Fruit fly (Drosophila melanogaster) whole organism, embryonic: ENCODE data around the gene apn.

Experiments
- CG10267 ChIP-seq: fragments of 200-800 bp; sonication (Bioruptor generic); optimal IDR thresholded peaks from 2 replicates; lab custom pipeline; 2018; ENCODE audit warnings: missing biosample characterization, mild to moderate bottlenecking, missing genetic modification characterization, moderate library complexity
- CG10959 ChIP-seq: fragments of 200-800 bp; sonication (Bioruptor generic); IDR thresholded peaks from 2 replicates; pipeline ENCODE4 v1.3.6; 2022; ENCODE audit warnings: missing biosample characterization, missing genetic modification characterization
- CG11504 ChIP-seq: fragments of 200-800 bp; sonication (Bioruptor generic); optimal IDR thresholded peaks from 3 replicates; lab custom pipeline; 2019; ENCODE audit warnings: missing biosample characterization, mild to moderate bottlenecking, missing genetic modification characterization, moderate library complexity
- CG12155 ChIP-seq: fragments of 200-800 bp; sonication (Bioruptor generic); optimal IDR thresholded peaks from 3 replicates; lab custom pipeline; 2016; ENCODE audit warnings: missing biosample characterization, missing genetic modification characterization
- CG15479 ChIP-seq: fragments of 200-800 bp; sonication (Bioruptor generic); optimal IDR thresholded peaks from 3 replicates; lab custom pipeline; 2019; ENCODE audit warnings: missing biosample characterization, mild to moderate bottlenecking, missing genetic modification characterization, moderate library complexity
- CG1603 ChIP-seq: fragments of 200-800 bp; sonication (Bioruptor generic); optimal IDR thresholded peaks from 2 replicates; lab custom pipeline; 2019; ENCODE audit warnings: missing biosample characterization, mild to moderate bottlenecking, missing genetic modification characterization, moderate library complexity
- CG16813 ChIP-seq: fragments of 200-800 bp; sonication (Bioruptor generic); IDR thresholded peaks from 3 replicates; pipeline ENCODE4 v1.3.6; 2022; ENCODE audit warnings: missing biosample characterization, missing genetic modification characterization; ENCODE audit not compliant: partially characterized antibody
- CG2202 ChIP-seq: fragments of 200-800 bp; sonication (Bioruptor generic); optimal IDR thresholded peaks from 2 replicates; lab custom pipeline; 2018; ENCODE audit warnings: missing biosample characterization, mild to moderate bottlenecking, missing genetic modification characterization
- CG3065 ChIP-seq: fragments of 200-800 bp; sonication (Bioruptor generic); optimal IDR thresholded peaks from 2 replicates; lab custom pipeline; 2016; ENCODE audit warnings: missing biosample characterization, missing genetic modification characterization
- CG3726 ChIP-seq: fragments of 200-800 bp; sonication (Bioruptor generic); IDR thresholded peaks from 3 replicates; pipeline ENCODE4, ENCODE4 v1.3.6; 2022; ENCODE audit warnings: missing biosample characterization, missing genetic modification characterization
- CG7357 ChIP-seq: fragments of 200-800 bp; sonication (Bioruptor generic); IDR thresholded peaks from 3 replicates; pipeline ENCODE4 v1.3.6; 2022; ENCODE audit warnings: missing biosample characterization, missing genetic modification characterization
- CG9932 ChIP-seq: fragments of 200-800 bp; sonication (Bioruptor generic); IDR thresholded peaks from 2 replicates; pipeline ENCODE4 v1.3.6; 2022; ENCODE audit warnings: missing biosample characterization, missing genetic modification characterization
- D ChIP-seq, 2 experiments: fragments of 200-800 bp in 1 of 2; fragments of >200 bp in 1 of 2; sonication (Bioruptor generic) in 1 of 2; optimal IDR thresholded peaks; 2 replicates in 1 of 2; 3 replicates in 1 of 2; lab custom pipeline; 2017; ENCODE audit warnings: mild to moderate bottlenecking in 1 of 2, missing biosample characterization in 1 of 2, missing genetic modification characterization in 1 of 2, missing genetic modification reagents in 1 of 2
- Dip2 ChIP-seq: fragments of 200-800 bp; sonication (Bioruptor generic); IDR thresholded peaks from 2 replicates; pipeline ENCODE4 v1.3.6; 2022; ENCODE audit warnings: missing biosample characterization, missing genetic modification characterization
- Doc2 ChIP-seq: fragments of 200-800 bp; sonication (Bioruptor generic); IDR thresholded peaks from 2 replicates; pipeline ENCODE4 v1.3.6; 2022; ENCODE audit warnings: missing biosample characterization, missing genetic modification characterization
- Dref ChIP-seq: fragments of 200-800 bp; sonication (Bioruptor generic); IDR thresholded peaks from 2 replicates; pipeline ENCODE4 v1.3.6; 2022; ENCODE audit warnings: missing biosample characterization, missing genetic modification characterization
- Eip74EF ChIP-seq, 2 experiments: fragments of 200-800 bp in 1 of 2; fragments of >200 bp in 1 of 2; sonication (Bioruptor generic) in 1 of 2; optimal IDR thresholded peaks; 2 replicates each; lab custom pipeline; 2017 to 2019; ENCODE audit warnings: missing biosample characterization in 2 of 2, missing genetic modification characterization in 2 of 2, mild to moderate bottlenecking in 1 of 2, moderate library complexity in 1 of 2
- Fer2 ChIP-seq: fragments of 200-800 bp; sonication (Bioruptor generic); optimal IDR thresholded peaks from 2 replicates; lab custom pipeline; 2018; ENCODE audit warnings: missing biosample characterization, mild to moderate bottlenecking, missing genetic modification characterization, moderate library complexity
- Mes4 ChIP-seq: fragments of 200-800 bp; sonication (Bioruptor generic); optimal IDR thresholded peaks from 2 replicates; lab custom pipeline; 2016; ENCODE audit warnings: missing biosample characterization, missing genetic modification characterization
- Six4 ChIP-seq: fragments of 200-800 bp; sonication (Bioruptor generic); optimal IDR thresholded peaks from 2 replicates; lab custom pipeline; 2016; ENCODE audit warnings: missing biosample characterization, missing genetic modification characterization
- TFAM ChIP-seq: fragments of 200-800 bp; sonication (Bioruptor generic); optimal IDR thresholded peaks from 2 replicates; lab custom pipeline; 2017; ENCODE audit warnings: missing biosample characterization, missing genetic modification characterization, inconsistent platforms
- ato ChIP-seq: fragments of 200-800 bp; sonication (Bioruptor generic); IDR thresholded peaks from 2 replicates; pipeline ENCODE4 v1.3.6; 2022; ENCODE audit warnings: missing biosample characterization, missing genetic modification characterization; ENCODE audit not compliant: partially characterized antibody
- cad ChIP-seq: fragments of >200 bp; optimal IDR thresholded peaks from 2 replicates; lab custom pipeline; 2017; ENCODE audit warnings: missing biosample characterization, missing genetic modification characterization
- ci ChIP-seq: fragments of 200-800 bp; sonication (Bioruptor generic); IDR thresholded peaks from 3 replicates; pipeline ENCODE4 v1.3.6; 2022; ENCODE audit warnings: missing biosample characterization, missing genetic modification characterization
- crp ChIP-seq, 2 experiments: fragments of 200-800 bp; sonication (Bioruptor generic); optimal IDR thresholded peaks; 2 replicates in 1 of 2; 3 replicates in 1 of 2; lab custom pipeline; 2017; ENCODE audit warnings: missing biosample characterization in 2 of 2, missing genetic modification characterization in 2 of 2, mild to moderate bottlenecking in 1 of 2, moderate library complexity in 1 of 2
- dan ChIP-seq: fragments of 200-800 bp; sonication (Bioruptor generic); IDR thresholded peaks from 2 replicates; pipeline ENCODE4 v1.3.6; 2022; ENCODE audit warnings: missing biosample characterization, missing genetic modification characterization
- ems ChIP-seq: fragments of 200-800 bp; sonication (Bioruptor generic); optimal IDR thresholded peaks from 3 replicates; lab custom pipeline; 2016; ENCODE audit warnings: missing biosample characterization, missing genetic modification characterization
- eve ChIP-seq, 2 experiments: fragments of >200 bp; optimal IDR thresholded peaks; 2 replicates each; lab custom pipeline; 2017; ENCODE audit warnings: missing biosample characterization in 2 of 2, missing genetic modification characterization in 2 of 2
- gsb ChIP-seq: fragments of 200-800 bp; sonication (Bioruptor generic); IDR thresholded peaks from 2 replicates; pipeline ENCODE4 v1.3.6; 2022; ENCODE audit warnings: missing biosample characterization, missing genetic modification characterization
- gt ChIP-seq: fragments of 200-800 bp; sonication (Bioruptor generic); IDR thresholded peaks from 2 replicates; pipeline ENCODE4 v1.3.6; 2022; ENCODE audit warnings: missing biosample characterization, missing genetic modification characterization
- insv ChIP-seq, 2 experiments: fragments of 200-800 bp; sonication (Bioruptor generic); optimal IDR thresholded peaks; 3 replicates each; lab custom pipeline; 2016 to 2018; ENCODE audit warnings: missing biosample characterization in 2 of 2, missing genetic modification characterization in 2 of 2
- jigr1 ChIP-seq: fragments of 200-800 bp; sonication (Bioruptor generic); IDR thresholded peaks from 3 replicates; pipeline ENCODE4 v1.3.6; 2022; ENCODE audit warnings: missing biosample characterization, missing genetic modification characterization
- nmo ChIP-seq: fragments of 200-800 bp; sonication (Bioruptor generic); optimal IDR thresholded peaks from 2 replicates; lab custom pipeline; 2018; ENCODE audit warnings: missing biosample characterization, mild to moderate bottlenecking, missing genetic modification characterization, moderate library complexity
- prd ChIP-seq, 3 experiments: fragments of >200 bp in 2 of 3; fragments of 200-800 bp in 1 of 3; sonication (Bioruptor generic) in 1 of 3; optimal IDR thresholded peaks in 2 of 3; IDR thresholded peaks in 1 of 3; 2 replicates in 2 of 3; 3 replicates in 1 of 3; pipeline versions ENCODE4 v1.3.6 to Lab custom; 2017 to 2022; ENCODE audit warnings: missing biosample characterization in 1 of 3, missing genetic modification characterization in 1 of 3
- pum ChIP-seq: fragments of 200-800 bp; sonication (Bioruptor generic); optimal IDR thresholded peaks from 2 replicates; lab custom pipeline; 2016; ENCODE audit warnings: missing biosample characterization, missing genetic modification characterization
- sc ChIP-seq, 3 experiments: fragments of >200 bp in 2 of 3; fragments of 200-800 bp in 1 of 3; sonication (Bioruptor generic) in 1 of 3; optimal IDR thresholded peaks; 2 replicates in 2 of 3; 3 replicates in 1 of 3; lab custom pipeline; 2017; ENCODE audit warnings: mild to moderate bottlenecking in 1 of 3, missing biosample characterization in 1 of 3, missing genetic modification characterization in 1 of 3, missing genetic modification reagents in 1 of 3
- sens ChIP-seq: fragments of 200-800 bp; sonication (Bioruptor generic); peaks from one replicate; lab custom pipeline; 2016; ENCODE audit warnings: missing biosample characterization, missing genetic modification characterization
- sima ChIP-seq: fragments of 200-800 bp; sonication (Bioruptor generic); optimal IDR thresholded peaks from 2 replicates; lab custom pipeline; 2016; ENCODE audit warnings: missing biosample characterization, missing genetic modification characterization
- tin ChIP-seq: fragments of 200-800 bp; sonication (Bioruptor generic); optimal IDR thresholded peaks from 3 replicates; lab custom pipeline; 2016; ENCODE audit warnings: missing biosample characterization, missing genetic modification characterization
- tll ChIP-seq, 2 experiments: fragments of 200-800 bp in 1 of 2; fragments of >200 bp in 1 of 2; sonication (Bioruptor generic) in 1 of 2; optimal IDR thresholded peaks; 2 replicates each; lab custom pipeline; 2017 to 2019; ENCODE audit warnings: missing biosample characterization in 2 of 2, missing genetic modification characterization in 2 of 2, mild to moderate bottlenecking in 1 of 2, moderate library complexity in 1 of 2
- twi ChIP-seq: fragments of 200-800 bp; optimal IDR thresholded peaks from 2 replicates; lab custom pipeline; 2019; ENCODE audit warnings: missing biosample characterization, mild to moderate bottlenecking, missing genetic modification characterization, moderate library complexity
- zen ChIP-seq: fragments of 200-800 bp; sonication (Bioruptor generic); optimal IDR thresholded peaks from 3 replicates; lab custom pipeline; 2018; ENCODE audit warnings: missing biosample characterization, mild to moderate bottlenecking, missing genetic modification characterization, moderate library complexity

apn gene

dm6 chr3R:13294461-13294860, 5.8 kb upstream of the apn start, which contains the start of gene CG8773 (continued):
- TF ChIP-seq eve (GFP tag; optimal IDR thresholded peaks at IDR 0.05; lab: Kevin White, UChicago) (no peak), crp (GFP tag; optimal IDR thresholded peaks at IDR 0.05; lab: Kevin White, UChicago) (no peak), Mes4 (GFP tag; lab: Kevin White, UChicago) (no peak), pum (GFP tag; lab: Kevin White, UChicago) (no peak), CG10267 (no peak), ato (GFP tag; lab: Robert Waterston, UW) (no peak), tin (GFP tag; lab: Kevin White, UChicago) (no peak), CG16813 (GFP tag; lab: Robert Waterston, UW) (no peak), CG1603 (tag; lab: Kevin White, UChicago) (no peak), Eip74EF (GFP tag; optimal IDR thresholded peaks at IDR 0.05; lab: Kevin White, UChicago) (no peak), Six4 (GFP tag; lab: Kevin White, UChicago) (no peak), ems (GFP tag; lab: Kevin White, UChicago) (no peak), TFAM (GFP tag; lab: Kevin White, UChicago) (no peak), CG12155 (no peak), sima (GFP tag; lab: Kevin White, UChicago) (no peak)
- TF ChIP-seq, all 482 proteins: peak for 11

dm6 chr3R:13293148-13293756, 4.6 kb upstream of the apn start, which contains the start of gene wntD:
Gene wntD (minus strand): TSS chr3R:13293198.
- peak; percentile 42 for TF ChIP-seq zen
- peak in 1 of 2 experiments; percentile 92 for TF ChIP-seq tll (GFP tag; optimal IDR thresholded peaks at IDR 0.05; lab: Kevin White, UChicago)
- TF ChIP-seq twi (tag; lab: Kevin White, UChicago): peak; percentile 86
- 0 out of 2 replicates have a peak, but pooled peaks have one; percentile 17 for TF ChIP-seq CG9932 (GFP tag; lab: Robert Waterston, UW)
- no peak for TF ChIP-seq CG3065 (GFP tag; lab: Kevin White, UChicago)
- 0 out of 2 replicates have a peak, but pooled peaks have one; percentile 28 for TF ChIP-seq Dref (GFP tag; lab: Robert Waterston, UW)
- peak; percentile 14 for TF ChIP-seq D (optimal IDR thresholded peaks at IDR 0.05; lab: Kevin White, UChicago)
- TF ChIP-seq D (GFP tag; optimal IDR thresholded peaks at IDR 0.05; lab: Kevin White, UChicago): no peak
- no peak for TF ChIP-seq prd (optimal IDR thresholded peaks at IDR 0.05; lab: Kevin White, UChicago)
- TF ChIP-seq prd (GFP tag; IDR thresholded peaks at IDR 0.05; lab: Robert Waterston, UW): peak; percentile 33; the same call in 2 of the 3 replicates
- peak; percentile 37; the same call in 1 of the 2 replicates for TF ChIP-seq gt
- TF ChIP-seq cad (GFP tag; lab: Kevin White, UChicago): peak; percentile 77
- TF ChIP-seq dan (GFP tag; lab: Robert Waterston, UW): no peak
- peak; percentile 87 for TF ChIP-seq CG15479
- no peak for TF ChIP-seq gsb (GFP tag; lab: Robert Waterston, UW)
- TF ChIP-seq Dip2 (GFP tag; lab: Robert Waterston, UW): no peak
- no peak for TF ChIP-seq nmo (GFP tag; lab: Kevin White, UChicago)
- TF ChIP-seq insv (GFP tag; optimal IDR thresholded peaks at IDR 0.05; lab: Kevin White, UChicago): peak in 1 of 2 experiments; percentile 64
- TF ChIP-seq CG3726 (GFP tag; lab: Robert Waterston, UW): 0 out of 3 replicates have a peak, but pooled peaks have one; percentile 12
- 0 out of 3 replicates have a peak, but pooled peaks have one; percentile 31 for TF ChIP-seq jigr1 (GFP tag; lab: Robert Waterston, UW)
- peak; percentile 4 for TF ChIP-seq sens (GFP tag; lab: Kevin White, UChicago)
- TF ChIP-seq CG7357 (GFP tag; lab: Robert Waterston, UW): 0 out of 3 replicates have a peak, but pooled peaks have one; percentile 10

DNA sequence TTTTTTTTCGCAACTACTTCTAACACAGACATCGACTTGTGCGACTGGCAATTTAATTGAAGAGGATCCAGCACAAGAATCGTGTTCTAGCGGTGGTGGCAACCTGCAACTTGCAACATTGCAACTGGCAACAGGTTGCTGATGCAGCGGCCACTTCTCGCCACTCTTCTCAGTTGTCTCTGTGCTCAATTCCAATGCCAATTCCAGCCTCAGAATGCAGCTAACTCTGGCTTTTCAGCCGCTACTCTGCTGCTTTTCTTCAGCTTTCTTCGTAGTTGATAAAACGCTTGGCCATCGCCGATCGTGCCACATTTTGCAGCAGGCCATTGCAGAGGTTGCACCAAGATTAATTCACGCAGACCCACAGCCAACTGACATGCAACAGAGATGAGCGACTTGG, 1.7 kb upstream of the apn start, which contains the start of gene Osi22:
Osi22 (plus strand) TSS at position 301 of the 400 bp plus-strand sequence.
- no peak for TF ChIP-seq CG2202 (tag; lab: Kevin White, UChicago)
- no peak for TF ChIP-seq ci
- TF ChIP-seq Doc2 (GFP tag; lab: Robert Waterston, UW): 0 out of 2 replicates have a peak, but pooled peaks have one; percentile 29
- no peak for TF ChIP-seq sc (optimal IDR thresholded peaks at IDR 0.05; lab: Kevin White, UChicago)
- no peak for TF ChIP-seq sc (GFP tag; optimal IDR thresholded peaks at IDR 0.05; lab: Kevin White, UChicago)
- TF ChIP-seq CG11504 (tag; lab: Kevin White, UChicago): no peak
- TF ChIP-seq Fer2 (tag; lab: Kevin White, UChicago): no peak
- no peak for TF ChIP-seq CG10959 (GFP tag; lab: Robert Waterston, UW)
